Worm (Caenorhabditis elegans) whole organism, L2 larva: ENCODE results near the gene Y61B8A.6.

Experiments
- C34F6.9 ChIP-seq: fragments of 150-350 bp; optimal IDR thresholded peaks from 2 replicates; lab custom pipeline; 2014; ENCODE audit warnings: missing biosample characterization, missing genetic modification characterization
- F13H6.1 ChIP-seq: sonication (generic microtip); optimal IDR thresholded peaks from 2 replicates; lab custom pipeline; 2016; ENCODE audit warnings: missing genetic modification characterization, missing compliant biosample characterization
- R02D3.7 ChIP-seq: fragments of 150-350 bp; optimal IDR thresholded peaks from 2 replicates; lab custom pipeline; 2014; ENCODE audit warnings: missing biosample characterization, missing genetic modification characterization
- Y55F3AM.14 ChIP-seq: fragments of 200-800 bp; sonication (Bioruptor generic); optimal IDR thresholded peaks from 2 replicates; lab custom pipeline; 2018; ENCODE audit warnings: mild to moderate bottlenecking, missing genetic modification characterization, missing compliant biosample characterization
- ZK546.5 ChIP-seq: sonication (generic microtip); optimal IDR thresholded peaks from 2 replicates; lab custom pipeline; 2017; ENCODE audit warnings: missing biosample characterization, missing genetic modification characterization
- alr-1 ChIP-seq: fragments of 150-350 bp; optimal IDR thresholded peaks from 2 replicates; lab custom pipeline; 2014; ENCODE audit warnings: missing biosample characterization, missing genetic modification characterization
- aly-2 ChIP-seq: fragments of 150-350 bp; optimal IDR thresholded peaks from 2 replicates; lab custom pipeline; 2014; ENCODE audit warnings: missing biosample characterization, missing genetic modification characterization
- ama-1 ChIP-seq: fragments of 150-350 bp; optimal IDR thresholded peaks from 2 replicates; lab custom pipeline; 2018; ENCODE audit warnings: inconsistent platforms
- blmp-1 ChIP-seq: sonication (generic microtip); optimal IDR thresholded peaks from 2 replicates; lab custom pipeline; 2017; ENCODE audit warnings: missing genetic modification characterization, mild to moderate bottlenecking, missing compliant biosample characterization, antibody characterized with exemption, moderate library complexity; ENCODE audit not compliant: insufficient read depth
- crh-2 ChIP-seq: sonication (generic microtip); optimal IDR thresholded peaks from 2 replicates; lab custom pipeline; 2017; ENCODE audit warnings: missing biosample characterization, missing genetic modification characterization
- elt-1 ChIP-seq: fragments of 150-350 bp; optimal IDR thresholded peaks from 2 replicates; lab custom pipeline; 2014; ENCODE audit warnings: missing biosample characterization, missing genetic modification characterization
- elt-3 ChIP-seq: sonication (generic microtip); optimal IDR thresholded peaks from 2 replicates; lab custom pipeline; 2017; ENCODE audit warnings: missing biosample characterization, missing genetic modification characterization
- fos-1 ChIP-seq: fragments of 150-350 bp; optimal IDR thresholded peaks from 2 replicates; lab custom pipeline; 2014; ENCODE audit warnings: missing biosample characterization, missing genetic modification characterization
- gmeb-1 ChIP-seq: fragments of 150-350 bp; optimal IDR thresholded peaks from 2 replicates; lab custom pipeline; 2014; ENCODE audit warnings: missing biosample characterization, missing genetic modification characterization
- lin-11 ChIP-seq: fragments of 150-350 bp; sonication (generic microtip); optimal IDR thresholded peaks from 2 replicates; lab custom pipeline; 2014; ENCODE audit warnings: missing biosample characterization, missing genetic modification characterization, inconsistent platforms, mixed read lengths
- lin-13 ChIP-seq: fragments of 150-350 bp; optimal IDR thresholded peaks from 2 replicates; lab custom pipeline; 2014; ENCODE audit warnings: missing biosample characterization, missing genetic modification reagents, missing genetic modification characterization
- lin-39 ChIP-seq: fragments of 150-350 bp; optimal IDR thresholded peaks from 2 replicates; lab custom pipeline; 2014; ENCODE audit warnings: missing biosample characterization, missing genetic modification reagents, missing genetic modification characterization
- lsy-2 ChIP-seq, 2 experiments: fragments of 150-350 bp in 1 of 2; sonication (generic microtip) in 1 of 2; optimal IDR thresholded peaks; 2 replicates each; lab custom pipeline; 2014 to 2017; ENCODE audit warnings: missing biosample characterization in 2 of 2, missing genetic modification characterization in 2 of 2
- mab-5 ChIP-seq: fragments of 150-350 bp; optimal IDR thresholded peaks from 2 replicates; lab custom pipeline; 2014; ENCODE audit warnings: missing biosample characterization, missing genetic modification characterization
- mdl-1 ChIP-seq, 2 experiments: fragments of 150-350 bp in 1 of 2; sonication (generic microtip) in 1 of 2; optimal IDR thresholded peaks; 2 replicates each; lab custom pipeline; 2017; ENCODE audit warnings: missing biosample characterization in 2 of 2, missing genetic modification characterization in 2 of 2
- nhr-10 ChIP-seq: sonication (generic microtip); optimal IDR thresholded peaks from 2 replicates; lab custom pipeline; 2017; ENCODE audit warnings: missing biosample characterization, missing genetic modification characterization
- nhr-11 ChIP-seq: fragments of 150-350 bp; optimal IDR thresholded peaks from 2 replicates; lab custom pipeline; 2014; ENCODE audit warnings: missing biosample characterization, missing genetic modification characterization
- nhr-12 ChIP-seq: fragments of 150-350 bp; optimal IDR thresholded peaks from 2 replicates; lab custom pipeline; 2014; ENCODE audit warnings: missing biosample characterization, missing genetic modification characterization
- nhr-129 ChIP-seq: fragments of 150-350 bp; optimal IDR thresholded peaks from 2 replicates; lab custom pipeline; 2014; ENCODE audit warnings: missing biosample characterization, missing genetic modification characterization
- nhr-237 ChIP-seq: fragments of 150-350 bp; optimal IDR thresholded peaks from 2 replicates; lab custom pipeline; 2014; ENCODE audit warnings: missing biosample characterization, missing genetic modification characterization
- nhr-6 ChIP-seq: fragments of 150-350 bp; optimal IDR thresholded peaks from 2 replicates; lab custom pipeline; 2014; ENCODE audit warnings: missing biosample characterization, missing genetic modification characterization
- nhr-77 ChIP-seq: fragments of 150-350 bp; optimal IDR thresholded peaks from 2 replicates; lab custom pipeline; 2014; ENCODE audit warnings: missing biosample characterization, missing genetic modification characterization
- sem-4 ChIP-seq: fragments of 150-350 bp; optimal IDR thresholded peaks from 2 replicates; lab custom pipeline; 2014; ENCODE audit warnings: missing biosample characterization, missing genetic modification reagents, missing genetic modification characterization
- sma-3 ChIP-seq: sonication (generic microtip); optimal IDR thresholded peaks from 2 replicates; lab custom pipeline; 2016; ENCODE audit warnings: missing genetic modification reagents, missing genetic modification characterization, missing compliant biosample characterization
- sma-9 ChIP-seq, 2 experiments: fragments of 150-350 bp in 1 of 2; sonication (generic microtip) in 1 of 2; optimal IDR thresholded peaks; 2 replicates each; lab custom pipeline; 2014 to 2016; ENCODE audit warnings: missing genetic modification characterization in 2 of 2, mild to moderate bottlenecking in 1 of 2, missing biosample characterization in 1 of 2, missing compliant biosample characterization in 1 of 2, missing genetic modification reagents in 1 of 2, moderate library complexity in 1 of 2
- unc-55 ChIP-seq: fragments of 150-350 bp; sonication (generic microtip); optimal IDR thresholded peaks from 3 replicates; lab custom pipeline; 2014; ENCODE audit warnings: missing biosample characterization, missing genetic modification reagents, missing genetic modification characterization
- unc-62 ChIP-seq: fragments of 150-350 bp; optimal IDR thresholded peaks from 2 replicates; lab custom pipeline; 2014; ENCODE audit warnings: missing biosample characterization, missing genetic modification reagents, missing genetic modification characterization
- ztf-1 ChIP-seq: fragments of 200-800 bp; sonication (Bioruptor generic); conservative IDR thresholded peaks from 2 replicates; pipeline ENCODE4 v1.3.6; 2022; ENCODE audit warnings: missing genetic modification characterization, missing compliant biosample characterization
- ztf-11 ChIP-seq: sonication (generic microtip); optimal IDR thresholded peaks from 2 replicates; lab custom pipeline; 2017; ENCODE audit warnings: missing biosample characterization, missing genetic modification characterization
- ztf-4 ChIP-seq: fragments of 150-350 bp; optimal IDR thresholded peaks from 2 replicates; lab custom pipeline; 2014; ENCODE audit warnings: missing biosample characterization, missing genetic modification characterization

The Y61B8A.6 gene

DNA sequence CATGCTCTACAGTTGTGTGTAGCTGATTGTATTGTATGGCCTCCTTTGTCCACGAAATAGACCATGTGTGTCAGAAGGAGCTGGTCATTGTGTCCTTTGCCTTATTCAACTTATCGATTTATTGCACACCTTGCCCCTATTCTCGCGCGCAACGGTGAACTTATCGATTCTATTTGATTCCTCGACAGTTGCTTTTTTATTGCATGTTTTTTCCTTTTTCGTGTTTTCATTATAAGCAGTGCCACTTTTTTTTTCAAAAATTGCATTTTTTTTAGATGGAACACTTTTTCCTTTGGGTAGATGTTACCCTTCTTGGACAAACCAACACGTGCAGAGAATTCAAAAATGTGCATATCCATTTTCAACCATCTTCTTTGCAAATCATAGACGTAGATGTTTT is 21.5 kb downstream of the Y61B8A.6 start, which contains the start of gene K10G4.10:
Gene K10G4.10 (plus strand): TSS at position 301 of the 400 bp plus-strand sequence.
- TF ChIP-seq nhr-237 (tag; lab: Kevin White, UChicago) (no peak), R02D3.7 (tag; lab: Kevin White, UChicago) (no peak), lin-13 (GFP tag; lab: Kevin White, UChicago) (no peak), ztf-11 (tag; lab: Kevin White, UChicago) (no peak), blmp-1 (no peak), elt-3 (tag; lab: Kevin White, UChicago) (no peak)

DNA sequence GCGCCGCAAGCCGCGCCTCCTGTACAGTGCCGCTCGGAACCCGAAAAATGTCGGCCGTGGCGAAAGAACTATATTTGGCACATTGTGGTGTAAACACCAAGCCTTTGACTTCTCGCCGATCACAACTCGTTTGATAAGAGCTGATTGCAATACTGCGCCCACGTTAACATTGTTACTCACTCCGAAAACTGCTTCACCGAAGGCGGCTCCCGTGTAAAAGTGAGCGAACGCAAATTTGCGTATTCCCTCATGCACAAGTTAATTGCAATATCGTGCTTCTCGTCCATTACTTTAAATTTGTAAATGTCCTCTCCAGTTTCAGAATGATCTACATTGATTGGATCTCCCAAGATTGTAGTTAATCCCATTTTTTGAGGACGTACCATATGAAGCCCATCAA is 32.4 kb downstream of the Y61B8A.6 start:
- no peak for TF ChIP-seq lin-11 (tag; lab: Kevin White, UChicago)
- TF ChIP-seq mab-5 (tag; lab: Kevin White, UChicago): no peak
- TF ChIP-seq nhr-129 (tag; lab: Kevin White, UChicago): no peak
- no peak for TF ChIP-seq nhr-77 (tag; lab: Kevin White, UChicago)
- no peak for TF ChIP-seq R02D3.7 (tag; lab: Kevin White, UChicago)
- no peak for TF ChIP-seq nhr-11
- TF ChIP-seq unc-62 (GFP tag; lab: Kevin White, UChicago): no peak
- TF ChIP-seq nhr-10 (tag; lab: Kevin White, UChicago): no peak
- TF ChIP-seq ztf-1 (GFP tag; lab: Robert Waterston, UW): no peak
- no peak for TF ChIP-seq nhr-6 (tag; lab: Kevin White, UChicago)
- TF ChIP-seq ama-1 (lab: Kevin White, UChicago): no peak
- no peak for TF ChIP-seq lsy-2 (tag; optimal IDR thresholded peaks at IDR 0.05; lab: Kevin White, UChicago)
- TF ChIP-seq crh-2 (tag; lab: Kevin White, UChicago): no peak

DNA sequence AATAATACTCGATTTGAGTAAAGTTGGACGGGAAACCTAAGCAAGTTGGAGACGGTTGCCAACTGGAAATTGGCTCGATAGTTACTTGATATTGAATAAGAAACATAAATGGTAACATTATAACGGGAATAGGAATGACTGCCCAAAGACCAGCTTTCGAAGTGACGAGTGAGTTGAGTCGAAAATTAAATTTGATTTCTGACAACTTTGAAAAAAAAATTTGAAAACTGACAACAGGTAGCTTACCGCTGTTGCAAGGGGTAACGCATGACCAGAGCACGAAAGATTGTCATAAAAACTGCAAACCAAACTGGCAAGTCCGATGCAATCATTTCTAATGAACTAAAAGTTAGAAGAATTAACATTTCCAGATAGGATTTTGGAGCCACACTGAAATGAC is 41.0 kb downstream of the Y61B8A.6 start:
- no peak for TF ChIP-seq ZK546.5 (tag; lab: Kevin White, UChicago)
- TF ChIP-seq lsy-2 (tag; optimal IDR thresholded peaks at IDR 0.05; lab: Kevin White, UChicago): no peak
- no peak for TF ChIP-seq unc-55 (GFP tag; lab: Kevin White, UChicago)
- TF ChIP-seq ztf-4: no peak
- no peak for TF ChIP-seq alr-1 (tag; lab: Kevin White, UChicago)
- no peak for TF ChIP-seq sem-4 (tag; lab: Kevin White, UChicago)
- TF ChIP-seq sma-9 (GFP tag; optimal IDR thresholded peaks at IDR 0.05; lab: Kevin White, UChicago): no peak
- TF ChIP-seq sma-9 (tag; optimal IDR thresholded peaks at IDR 0.05; lab: Kevin White, UChicago): no peak
- TF ChIP-seq lin-11 (tag; lab: Kevin White, UChicago): no peak
- TF ChIP-seq F13H6.1 (tag; lab: Kevin White, UChicago): no peak
- TF ChIP-seq blmp-1: no peak
- no peak for TF ChIP-seq nhr-12 (tag; lab: Kevin White, UChicago)
- no peak for TF ChIP-seq lin-13 (GFP tag; lab: Kevin White, UChicago)
- TF ChIP-seq ama-1 (lab: Kevin White, UChicago): no peak
- no peak for TF ChIP-seq sma-3 (GFP tag; lab: Kevin White, UChicago)
- TF ChIP-seq elt-1: no peak

DNA sequence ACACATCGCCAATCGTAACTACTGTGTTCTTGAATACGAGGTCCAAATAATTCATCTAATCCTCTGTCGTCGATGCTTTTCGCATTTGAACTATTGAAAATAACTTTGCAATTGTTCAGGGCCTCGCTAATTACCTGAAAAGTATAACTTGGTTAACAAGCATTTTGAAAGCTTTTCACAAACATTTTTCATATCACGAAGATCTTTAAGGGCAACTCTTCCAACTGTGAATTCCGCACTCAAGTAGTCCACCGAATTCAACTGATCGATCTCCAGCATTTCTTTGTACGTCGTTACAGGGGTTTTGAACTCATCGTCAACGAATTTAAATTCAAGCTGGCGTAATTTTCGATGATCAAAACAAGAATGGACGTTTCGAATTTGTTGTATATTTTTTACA is 44.7 kb downstream of the Y61B8A.6 start:
- TF ChIP-seq mab-5 (tag; lab: Kevin White, UChicago) (no peak), C34F6.9 (tag; lab: Kevin White, UChicago) (no peak), lin-39 (tag; lab: Kevin White, UChicago) (no peak), Y55F3AM.14 (GFP tag; lab: Kevin White, UChicago) (no peak), lsy-2 (tag; optimal IDR thresholded peaks at IDR 0.05; lab: Kevin White, UChicago) (no peak), F13H6.1 (tag; lab: Kevin White, UChicago) (no peak), lin-13 (GFP tag; lab: Kevin White, UChicago) (no peak), elt-3 (tag; lab: Kevin White, UChicago) (no peak), gmeb-1 (no peak), lin-11 (tag; lab: Kevin White, UChicago) (no peak), nhr-10 (tag; lab: Kevin White, UChicago) (no peak), aly-2 (tag; lab: Kevin White, UChicago) (no peak), ama-1 (lab: Kevin White, UChicago) (no peak), unc-55 (GFP tag; lab: Kevin White, UChicago) (no peak), mdl-1 (tag; optimal IDR thresholded peaks at IDR 0.05; lab: Kevin White, UChicago) (no peak), fos-1 (tag; lab: Kevin White, UChicago) (no peak), nhr-12 (tag; lab: Kevin White, UChicago) (no peak), unc-62 (GFP tag; lab: Kevin White, UChicago) (no peak), ztf-11 (tag; lab: Kevin White, UChicago) (no peak)
